Worm (Caenorhabditis elegans): ENCODE measurements around the gene F55G11.6.

F55G11.6 gene

DNA sequence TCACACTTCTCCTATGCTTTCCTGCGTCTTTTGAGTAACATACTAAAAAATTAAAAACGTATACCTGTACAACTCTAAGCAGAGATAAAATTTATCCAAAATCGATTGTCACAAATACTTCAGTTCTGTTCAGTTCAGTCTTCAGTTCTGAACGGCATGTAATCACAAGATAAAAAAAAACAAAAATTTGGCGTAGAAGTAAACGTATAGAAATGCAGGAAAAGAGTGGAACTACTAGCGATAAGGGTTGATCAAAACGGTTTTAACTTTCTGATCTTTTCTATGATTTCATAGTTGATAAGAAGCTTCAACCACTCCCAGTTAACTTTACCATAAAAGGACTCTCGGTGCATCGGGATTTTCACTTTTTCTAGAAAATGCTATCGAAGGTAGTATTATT lies 7.2 kb downstream of the F55G11.6 start, which contains the start of gene dod-22:
TSS of gene dod-22 (plus strand) at position 301 of the 400 bp plus-strand sequence.
- TF ChIP-seq set-16 (GFP tag; IDR thresholded peaks at IDR 0.05): no peak
- TF ChIP-seq Y5F2A.4 (GFP tag; optimal IDR thresholded peaks at IDR 0.05): no peak
- TF ChIP-seq mes-2 (tag; optimal IDR thresholded peaks at IDR 0.05; ENCODE audit: poor library complexity, severe bottlenecking): no peak
- no peak for TF ChIP-seq egl-27 (tag; optimal IDR thresholded peaks at IDR 0.05)
- TF ChIP-seq pqm-1 (tag; optimal IDR thresholded peaks at IDR 0.05): peak; percentile 29

DNA sequence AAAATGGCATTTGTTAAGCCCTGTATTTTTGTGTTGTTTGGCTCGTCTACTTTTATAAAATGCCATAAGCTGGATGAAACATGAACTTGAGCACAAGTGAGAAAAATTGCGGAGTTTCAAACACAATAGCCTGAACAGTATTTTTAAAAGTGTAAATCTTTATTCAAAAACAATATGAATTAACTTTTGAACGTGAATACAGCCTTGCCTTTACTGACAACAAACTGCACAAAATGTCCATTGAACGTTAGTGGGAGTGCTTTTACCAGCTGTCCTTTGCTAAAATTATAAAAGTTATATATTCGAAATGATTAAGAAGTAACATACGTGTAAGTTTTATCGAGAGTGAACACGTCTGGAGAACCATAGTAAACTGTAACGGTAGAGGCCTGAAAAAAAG lies 9.5 kb downstream of the F55G11.6 start:
- TF ChIP-seq ceh-20 (GFP tag; IDR thresholded peaks at IDR 0.05) (no peak), unc-62 (GFP tag; optimal IDR thresholded peaks at IDR 0.05 in 1 of 2) (peak in 1 of 2 experiments; percentile 95), unc-62 (tag; optimal IDR thresholded peaks at IDR 0.05) (no peak)

DNA sequence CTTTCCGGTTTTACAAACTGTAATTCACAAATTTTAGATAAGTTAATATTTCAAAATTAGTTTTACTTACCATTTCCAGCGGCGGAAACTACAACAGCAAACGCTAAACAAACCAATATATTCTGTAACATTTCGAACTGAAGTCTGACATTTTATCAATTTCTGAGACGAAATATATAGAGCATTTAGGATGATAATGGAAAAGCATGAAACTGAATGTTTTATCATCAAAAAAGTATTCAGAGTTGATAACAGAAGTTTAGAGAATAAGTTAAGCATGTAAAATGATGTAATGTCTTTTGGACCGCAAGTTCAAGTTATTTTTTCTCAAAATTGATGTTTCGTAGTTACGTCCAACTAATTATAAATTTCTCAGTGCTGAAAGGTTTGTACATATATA lies 11.3 kb downstream of the F55G11.6 start, which contains the start of gene F55G11.2:
TSS of gene F55G11.2 (minus strand) at position 149 of the 400 bp plus-strand sequence.
- TF ChIP-seq pqm-1 (tag; optimal IDR thresholded peaks at IDR 0.05) (peak; percentile 56), dmd-6 (GFP tag; IDR thresholded peaks at IDR 0.05) (peak; percentile 74; the same call in 1 of the 2 replicates), dpl-1 (GFP tag; optimal IDR thresholded peaks at IDR 0.05) (no peak)

DNA sequence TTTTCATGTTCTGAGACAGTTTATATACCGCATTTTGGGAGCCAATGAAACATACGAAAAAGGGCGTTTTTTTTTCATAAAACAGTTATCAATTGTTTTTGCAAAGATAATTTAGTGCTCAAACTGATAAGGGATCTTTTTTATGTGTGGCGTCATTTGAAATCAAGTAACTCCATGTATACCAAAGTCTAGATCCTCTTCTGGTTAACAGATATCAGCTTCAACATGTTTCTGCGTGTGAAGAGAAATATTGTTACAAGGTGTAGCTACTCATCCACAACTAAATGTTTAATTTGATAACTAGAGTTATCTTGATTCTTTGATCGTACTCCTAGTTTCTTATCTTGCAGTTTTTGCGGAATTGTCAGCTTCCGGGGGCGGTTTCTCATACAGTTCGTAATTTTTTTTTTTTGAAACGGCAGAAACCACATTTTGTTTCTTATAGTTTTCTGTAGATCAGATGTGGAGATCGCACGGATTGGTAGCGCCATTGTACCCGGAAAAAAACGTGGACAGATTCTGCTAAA lies 14.2 kb downstream of the F55G11.6 start:
- TF ChIP-seq hlh-11 (tag; optimal IDR thresholded peaks at IDR 0.05): peak; percentile 22
- peak; percentile 25 for TF ChIP-seq pqm-1 (tag; optimal IDR thresholded peaks at IDR 0.05)
- peak in 1 of 2 experiments; percentile 55 for TF ChIP-seq unc-62 (GFP tag; optimal IDR thresholded peaks at IDR 0.05 in 1 of 2)
- TF ChIP-seq unc-62 (tag; optimal IDR thresholded peaks at IDR 0.05): no peak
- peak; percentile 60 for TF ChIP-seq dmd-6 (GFP tag; IDR thresholded peaks at IDR 0.05)
- TF ChIP-seq nhr-28 (tag; optimal IDR thresholded peaks at IDR 0.05): no peak

DNA sequence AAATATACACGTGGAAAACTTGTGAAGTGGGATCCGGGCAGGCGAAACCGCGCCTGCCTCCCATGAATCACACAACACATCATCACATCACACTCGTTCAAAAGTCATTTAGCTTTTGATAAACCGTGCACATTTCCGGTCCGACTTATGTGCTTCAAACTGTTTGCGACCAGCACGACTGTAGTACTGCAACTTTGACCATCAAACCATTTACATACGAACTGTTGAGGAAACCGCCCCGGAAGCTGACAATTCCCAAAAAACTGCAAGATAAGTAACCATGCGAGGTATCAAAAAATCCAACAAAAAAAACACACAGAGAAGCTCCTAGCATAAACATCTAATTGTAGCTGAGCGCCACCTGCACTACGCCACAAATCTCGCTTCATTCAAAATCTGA lies 14.9 kb downstream of the F55G11.6 start:
- TF ChIP-seq unc-39 (tag; optimal IDR thresholded peaks at IDR 0.05): no peak
- 0 out of 2 replicates have a peak, but pooled peaks have one; percentile 31 for TF ChIP-seq lim-7 (GFP tag; IDR thresholded peaks at IDR 0.05)
- no peak for TF ChIP-seq sdz-12 (GFP tag; optimal IDR thresholded peaks at IDR 0.05)
- TF ChIP-seq mxl-2 (GFP tag; conservative IDR thresholded peaks at IDR 0.05): no peak
- peak in 1 of 2 experiments; percentile 94 for TF ChIP-seq unc-62 (GFP tag; optimal IDR thresholded peaks at IDR 0.05 in 1 of 2)
- no peak for TF ChIP-seq unc-62 (tag; optimal IDR thresholded peaks at IDR 0.05)
- TF ChIP-seq nhr-237 (tag; optimal IDR thresholded peaks at IDR 0.05): no peak
- no peak for TF ChIP-seq jun-1 (tag; optimal IDR thresholded peaks at IDR 0.05)
- TF ChIP-seq madf-5 (GFP tag; IDR thresholded peaks at IDR 0.05): no peak
- no peak for TF ChIP-seq zip-11 (GFP tag; IDR thresholded peaks at IDR 0.05)
- no peak for TF ChIP-seq fos-1 (tag; optimal IDR thresholded peaks at IDR 0.05)
- TF ChIP-seq ceh-82 (tag; optimal IDR thresholded peaks at IDR 0.05): no peak
- no peak for TF ChIP-seq ces-1 (GFP tag; optimal IDR thresholded peaks at IDR 0.05)
- no peak for TF ChIP-seq pha-4 (GFP tag; IDR thresholded peaks at IDR 0.05)
- TF ChIP-seq pha-4 (tag; optimal IDR thresholded peaks at IDR 0.05): no peak
- no peak for TF ChIP-seq fkh-10 (GFP tag; optimal IDR thresholded peaks at IDR 0.05)
- no peak for TF ChIP-seq spr-1 (tag; optimal IDR thresholded peaks at IDR 0.05)
- TF ChIP-seq ceh-62 (tag; optimal IDR thresholded peaks at IDR 0.05): no peak

DNA sequence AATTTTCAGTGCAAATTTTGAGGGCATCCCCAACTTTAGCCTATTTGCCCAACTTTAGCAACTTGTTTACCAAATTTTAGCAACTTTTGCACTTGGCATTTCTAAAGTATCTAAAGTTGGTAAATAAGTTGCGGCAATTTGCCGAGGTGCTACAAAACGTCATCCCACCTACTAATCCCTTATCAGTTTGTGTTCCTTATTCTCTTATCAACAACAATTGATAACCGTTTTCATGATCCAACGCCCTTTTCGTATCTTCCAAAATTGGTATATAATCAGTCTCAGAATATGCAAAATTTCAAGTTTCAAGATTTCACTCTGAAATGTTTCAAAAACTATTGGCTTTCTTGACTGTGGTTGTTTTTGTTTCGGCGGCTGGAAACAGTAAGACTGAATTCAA lies 15.5 kb downstream of the F55G11.6 start, which contains the start of gene F55G11.4:
TSS of gene F55G11.4 (plus strand) at position 289 of the 400 bp plus-strand sequence.
- peak in 1 of 2 experiments; percentile 52 for TF ChIP-seq unc-62 (GFP tag; optimal IDR thresholded peaks at IDR 0.05 in 1 of 2)
- no peak for TF ChIP-seq unc-62 (tag; optimal IDR thresholded peaks at IDR 0.05)
- no peak for TF ChIP-seq ceh-20 (GFP tag; IDR thresholded peaks at IDR 0.05)
- TF ChIP-seq dmd-6 (GFP tag; IDR thresholded peaks at IDR 0.05): peak; percentile 22; the same call in 1 of the 2 replicates
- peak; percentile 44 for TF ChIP-seq pqm-1 (tag; optimal IDR thresholded peaks at IDR 0.05)

DNA sequence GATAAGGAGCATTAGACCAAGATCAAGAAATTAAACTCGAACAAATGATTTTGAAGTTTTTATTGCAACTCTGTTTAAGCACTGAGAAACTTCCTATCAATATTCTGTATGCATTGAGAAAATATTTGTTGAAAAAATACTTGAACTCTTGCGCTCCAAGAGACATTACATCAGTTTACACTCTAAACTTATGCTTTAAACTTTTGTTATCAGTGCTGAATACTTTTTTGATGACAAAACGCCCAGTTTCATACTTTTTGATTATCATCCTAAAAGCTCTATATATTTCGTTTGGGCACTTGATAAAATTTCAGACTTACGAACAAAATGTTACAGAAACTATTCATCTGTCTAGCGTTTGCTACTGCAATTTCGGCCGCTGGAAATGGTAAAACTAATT lies 18.2 kb downstream of the F55G11.6 start, which contains the start of gene dod-17:
TSS of gene dod-17 (plus strand) at position 323 of the 400 bp plus-strand sequence.
- peak; percentile 35 for TF ChIP-seq pqm-1 (tag; optimal IDR thresholded peaks at IDR 0.05)
- no peak for TF ChIP-seq Y75B8A.6 (GFP tag; IDR thresholded peaks at IDR 0.05)
- no peak for TF ChIP-seq tag-97 (GFP tag; IDR thresholded peaks at IDR 0.05)

All from whole organism, L4 larva.